Fruit fly (Drosophila melanogaster) whole organism, adult: Measurements from ENCODE around the gene slpr.
A peak's percentile ranks its signal among the peaks of the same experiment; 100 is the strongest.

Source experiments
- Clk ChIP-seq: fragments of 200-800 bp; sonication (Bioruptor generic); optimal IDR thresholded peaks from 2 replicates; lab custom pipeline; 2017; ENCODE audit warnings: missing biosample characterization, missing genetic modification characterization
- cic ChIP-seq: fragments of 200-800 bp; sonication (Bioruptor generic); optimal IDR thresholded peaks from 2 replicates; lab custom pipeline; 2017; ENCODE audit warnings: missing biosample characterization, mild to moderate bottlenecking, missing genetic modification characterization, moderate library complexity
- ovo ChIP-seq: fragments of 200-800 bp; sonication (Bioruptor generic); optimal IDR thresholded peaks from 2 replicates; lab custom pipeline; 2016; ENCODE audit warnings: missing biosample characterization, missing genetic modification characterization
- pad ChIP-seq: fragments of 200-800 bp; sonication (Bioruptor generic); optimal IDR thresholded peaks from 3 replicates; lab custom pipeline; 2017; ENCODE audit warnings: missing biosample characterization, missing genetic modification characterization, mild to moderate bottlenecking, moderate library complexity, missing genetic modification reagents

DNA sequence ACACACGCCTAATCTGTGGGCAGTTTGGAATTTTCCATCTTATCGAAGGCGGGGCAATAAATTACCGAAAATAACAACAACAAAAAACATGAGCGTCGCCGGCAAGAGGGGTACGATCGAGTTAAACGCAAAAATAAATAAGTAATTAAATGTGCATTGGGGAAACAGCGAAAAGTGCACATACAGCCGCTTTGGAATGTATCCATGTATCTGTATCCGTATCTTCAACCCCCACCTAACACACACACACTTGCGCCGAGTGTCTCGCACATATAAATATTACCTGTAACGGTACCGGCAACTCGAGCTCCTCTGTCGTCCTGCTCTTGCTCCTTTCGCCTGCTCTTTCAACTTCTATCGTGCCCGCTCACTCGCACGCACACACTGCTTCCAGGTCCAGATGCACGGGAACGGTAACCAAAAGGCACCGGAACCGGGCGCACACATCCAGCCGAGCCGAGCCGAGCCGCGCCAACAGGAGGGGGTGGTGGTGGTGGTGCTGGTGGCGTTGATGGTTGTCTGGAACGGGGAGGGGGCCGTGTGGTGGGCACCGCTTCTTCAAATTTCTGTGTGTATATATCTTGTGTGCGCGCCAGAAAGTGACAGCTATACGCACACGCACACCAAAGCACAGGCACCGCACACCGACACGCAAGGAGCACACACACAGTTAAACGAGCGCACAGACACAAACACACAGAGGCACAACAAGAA lies 35.5 kb downstream of the slpr start:
- TF ChIP-seq ovo (GFP tag; lab: Kevin White, UChicago): peak; percentile 97
- no peak for TF ChIP-seq Clk
- peak; percentile 98 for TF ChIP-seq pad (GFP tag; lab: Kevin White, UChicago)
- peak; percentile 43 for TF ChIP-seq cic
